Worm (Caenorhabditis elegans) whole organism, mixed stage, embryonic: ENCODE measurements around the gene M03F8.5.

Source experiments
- elt-3 ChIP-seq: fragments of 150-350 bp; optimal IDR thresholded peaks from 2 replicates; lab custom pipeline; 2014; ENCODE audit warnings: missing biosample characterization, missing genetic modification characterization
- hlh-1 ChIP-seq: fragments of 150-350 bp; optimal IDR thresholded peaks from 2 replicates; lab custom pipeline; 2014; ENCODE audit warnings: missing biosample characterization, missing genetic modification reagents, missing genetic modification characterization
- lin-32 ChIP-seq: fragments of 200-800 bp; sonication (Bioruptor generic); optimal IDR thresholded peaks from 2 replicates; lab custom pipeline; 2018; ENCODE audit warnings: mild to moderate bottlenecking, missing genetic modification characterization, missing compliant biosample characterization
- nhr-12 ChIP-seq: fragments of 150-350 bp; optimal IDR thresholded peaks from 2 replicates; lab custom pipeline; 2014; ENCODE audit warnings: missing biosample characterization, missing genetic modification characterization
- nhr-237 ChIP-seq: fragments of 150-350 bp; optimal IDR thresholded peaks from 2 replicates; lab custom pipeline; 2014; ENCODE audit warnings: missing biosample characterization, missing genetic modification characterization
- pha-4 ChIP-seq: fragments of 150-350 bp; optimal IDR thresholded peaks from 2 replicates; lab custom pipeline; 2018; ENCODE audit warnings: missing biosample characterization, missing genetic modification reagents, missing genetic modification characterization
- sem-2 ChIP-seq: fragments of 200-800 bp; sonication (Bioruptor generic); optimal IDR thresholded peaks from 2 replicates; lab custom pipeline; 2018; ENCODE audit warnings: mild to moderate bottlenecking, missing genetic modification characterization, missing compliant biosample characterization
- tbx-8 ChIP-seq: fragments of 200-800 bp; sonication (Bioruptor generic); optimal IDR thresholded peaks from 2 replicates; lab custom pipeline; 2018; ENCODE audit warnings: mild to moderate bottlenecking, missing genetic modification characterization, moderate library complexity, missing compliant biosample characterization
- unc-39 ChIP-seq: fragments of 150-350 bp; optimal IDR thresholded peaks from 2 replicates; lab custom pipeline; 2014; ENCODE audit warnings: missing biosample characterization, missing genetic modification characterization
- unc-62 ChIP-seq: fragments of 150-350 bp; optimal IDR thresholded peaks from 2 replicates; lab custom pipeline; 2014; ENCODE audit warnings: missing biosample characterization, missing genetic modification reagents, missing genetic modification characterization

ce11 chrV:5953086-5953485 lies 16.5 kb upstream of the M03F8.5 start:
- TF ChIP-seq elt-3 (tag; lab: Kevin White, UChicago), result no peak
- no peak for TF ChIP-seq pha-4
- no peak for TF ChIP-seq unc-62 (GFP tag; lab: Kevin White, UChicago)
- no peak for TF ChIP-seq hlh-1
- TF ChIP-seq unc-39, result no peak
- no peak for TF ChIP-seq nhr-237 (tag; lab: Kevin White, UChicago)
- no peak for TF ChIP-seq lin-32 (GFP tag; lab: Kevin White, UChicago)
- no peak for TF ChIP-seq tbx-8 (GFP tag; lab: Kevin White, UChicago)
- TF ChIP-seq nhr-12, result no peak
- TF ChIP-seq sem-2 (GFP tag; lab: Kevin White, UChicago), result no peak
